Comparison of ENCODE assay signal across 3 worm cellular contexts in genomic region chrIII:6627876-6628275, ce11.
TF ChIP-seq lines count a peak whose summit lies in the region.

No protein-coding gene starts in this region.

TF ChIP-seq in whole organism, L4 larva, 104 proteins besides CTCF, POLR2A, EP300 and RAD21:
- TF ChIP-seq lin-38 (GFP tag; IDR thresholded peaks at IDR 0.05; lab: Robert Waterston, UW), result peak; percentile 82
TF ChIP-seq in whole organism, L4 larva: peak in this region for 1; not testable (repeated sequence) for 103.

TF ChIP-seq in whole organism, midembryonic, 9 proteins besides CTCF, POLR2A, EP300 and RAD21:
- TF ChIP-seq T22C8.4 (GFP tag; IDR thresholded peaks at IDR 0.05; lab: Robert Waterston, UW), result 0 out of 2 replicates have a peak, but pooled peaks have one; percentile 44
TF ChIP-seq in whole organism, midembryonic: peak in this region for 1; not testable (repeated sequence) for 8.

TF ChIP-seq in whole organism, young adult, 124 proteins besides CTCF, POLR2A, EP300 and RAD21:
- peak; percentile 51; the same call in 1 of the 2 replicates for TF ChIP-seq mcd-1 (GFP tag; IDR thresholded peaks at IDR 0.05; lab: Robert Waterston, UW)
TF ChIP-seq in whole organism, young adult: peak in this region for 1; not testable (repeated sequence) for 123.
